Worm (Caenorhabditis elegans): ENCODE results near the gene srw-21.

DNA sequence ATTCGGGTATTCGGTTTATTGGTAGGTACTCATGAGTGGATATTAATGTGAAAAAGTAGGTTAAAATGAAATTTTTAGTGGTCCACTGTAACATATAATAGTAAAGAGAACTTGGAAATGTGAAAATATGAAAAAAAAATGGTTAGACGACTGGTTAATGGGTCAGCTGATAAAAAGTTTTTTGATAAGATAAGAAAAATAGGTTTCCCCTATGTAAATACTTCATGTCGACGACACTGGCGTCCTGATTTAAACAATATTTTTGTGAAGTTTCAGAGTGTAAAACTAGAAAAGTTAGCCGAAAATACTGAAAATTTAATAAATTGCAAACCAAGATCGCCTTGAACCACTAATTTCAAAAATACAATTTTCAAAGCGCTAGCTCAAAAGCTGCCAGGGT is 45.2 kb downstream of the srw-21 start, which contains the start of gene F21A3.11:
- TF ChIP-seq elt-1 (tag; optimal IDR thresholded peaks at IDR 0.05) (no peak), jun-1 (tag; optimal IDR thresholded peaks at IDR 0.05) (no peak), ZK546.5 (tag; optimal IDR thresholded peaks at IDR 0.05) (no peak), tbx-2 (tag; optimal IDR thresholded peaks at IDR 0.05) (no peak), nhr-11 (tag; optimal IDR thresholded peaks at IDR 0.05) (no peak), ceh-82 (tag; optimal IDR thresholded peaks at IDR 0.05) (no peak), nhr-23 (tag; optimal IDR thresholded peaks at IDR 0.05) (no peak), pha-4 (tag; optimal IDR thresholded peaks at IDR 0.05) (peak; percentile 54), unc-62 (GFP tag; optimal IDR thresholded peaks at IDR 0.05) (no peak), mdl-1 (tag; optimal IDR thresholded peaks at IDR 0.05) (no peak), fkh-10 (GFP tag; optimal IDR thresholded peaks at IDR 0.05) (no peak)

Measured in whole organism, L3 larva.